Fruit fly (Drosophila melanogaster) whole organism, pupa: ENCODE data around the gene mbo.

Source experiments
- CG10348 ChIP-seq: fragments of 200-800 bp; sonication (Bioruptor generic); IDR thresholded peaks from 2 replicates; pipeline ENCODE4 v1.3.6; 2022; ENCODE audit warnings: missing biosample characterization, missing genetic modification characterization
- CG12605 ChIP-seq: fragments of 200-800 bp; sonication (Bioruptor generic); IDR thresholded peaks from 2 replicates; pipeline ENCODE4 v1.3.6; 2022; ENCODE audit warnings: missing biosample characterization, missing genetic modification characterization
- CG13204 ChIP-seq: fragments of 200-800 bp; sonication (Bioruptor generic); optimal IDR thresholded peaks from 2 replicates; lab custom pipeline; 2018; ENCODE audit warnings: missing biosample characterization, mild to moderate bottlenecking, missing genetic modification characterization, moderate library complexity
- CG14655 ChIP-seq: fragments of 200-800 bp; sonication (Bioruptor generic); optimal IDR thresholded peaks from 3 replicates; lab custom pipeline; 2017; ENCODE audit warnings: mild to moderate bottlenecking, missing biosample characterization, missing genetic modification reagents, missing genetic modification characterization
- CG15710 ChIP-seq: fragments of 200-800 bp; sonication (Bioruptor generic); optimal IDR thresholded peaks from 2 replicates; lab custom pipeline; 2018; ENCODE audit warnings: missing biosample characterization, mild to moderate bottlenecking, missing genetic modification characterization, moderate library complexity
- CG17806 ChIP-seq: fragments of 200-800 bp; sonication (Bioruptor generic); optimal IDR thresholded peaks from 2 replicates; lab custom pipeline; 2018; ENCODE audit warnings: missing biosample characterization, mild to moderate bottlenecking, missing genetic modification characterization, moderate library complexity
- CG32121 ChIP-seq: fragments of 200-800 bp; sonication (Bioruptor generic); IDR thresholded peaks from 2 replicates; pipeline ENCODE4 v1.3.6; 2022; ENCODE audit warnings: missing biosample characterization, missing genetic modification characterization
- CG34367 ChIP-seq: fragments of 200-800 bp; sonication (Bioruptor generic); optimal IDR thresholded peaks from 2 replicates; lab custom pipeline; 2018; ENCODE audit warnings: missing biosample characterization, mild to moderate bottlenecking, missing genetic modification characterization
- CG4496 ChIP-seq: fragments of 200-800 bp; sonication (Bioruptor generic); IDR thresholded peaks from 3 replicates; pipeline ENCODE4 v1.3.6; 2022; ENCODE audit warnings: missing biosample characterization, missing genetic modification characterization
- CG8159 ChIP-seq: fragments of 200-800 bp; sonication (Bioruptor generic); optimal IDR thresholded peaks from 3 replicates; lab custom pipeline; 2018; ENCODE audit warnings: missing biosample characterization, mild to moderate bottlenecking, missing genetic modification characterization, moderate library complexity
- CG8301 ChIP-seq: fragments of 200-800 bp; sonication (Bioruptor generic); optimal IDR thresholded peaks from 2 replicates; lab custom pipeline; 2018; ENCODE audit warnings: missing biosample characterization, mild to moderate bottlenecking, missing genetic modification characterization
- CG9948 ChIP-seq: fragments of 200-800 bp; sonication (Bioruptor generic); optimal IDR thresholded peaks from 2 replicates; lab custom pipeline; 2018; ENCODE audit warnings: missing biosample characterization, mild to moderate bottlenecking, missing genetic modification characterization, moderate library complexity
- D1 ChIP-seq: fragments of 200-800 bp; sonication (Bioruptor generic); optimal IDR thresholded peaks from 2 replicates; lab custom pipeline; 2018; ENCODE audit warnings: missing biosample characterization, mild to moderate bottlenecking, missing genetic modification characterization, moderate library complexity
- EcR ChIP-seq: fragments of 200-800 bp; sonication (Bioruptor generic); optimal IDR thresholded peaks from 3 replicates; lab custom pipeline; 2019; ENCODE audit warnings: missing biosample characterization, missing genetic modification characterization, mild to moderate bottlenecking, moderate library complexity, missing genetic modification reagents
- Ets98B ChIP-seq: fragments of 200-800 bp; sonication (Bioruptor generic); IDR thresholded peaks from 2 replicates; pipeline ENCODE4 v1.3.6; 2022; ENCODE audit warnings: missing biosample characterization, missing genetic modification characterization
- Pif1A ChIP-seq: fragments of 200-800 bp; sonication (Bioruptor generic); optimal IDR thresholded peaks from 3 replicates; lab custom pipeline; 2016; ENCODE audit warnings: missing biosample characterization, missing genetic modification characterization
- Pif1B ChIP-seq: fragments of 200-800 bp; sonication (Bioruptor generic); optimal IDR thresholded peaks from 3 replicates; lab custom pipeline; 2016; ENCODE audit warnings: missing biosample characterization, missing genetic modification characterization
- Snoo ChIP-seq: fragments of 200-800 bp; sonication (Bioruptor generic); optimal IDR thresholded peaks from 3 replicates; lab custom pipeline; 2017; ENCODE audit warnings: missing biosample characterization, mild to moderate bottlenecking, missing genetic modification characterization, inconsistent platforms
- fd96Ca ChIP-seq: fragments of 200-800 bp; sonication (Bioruptor generic); IDR thresholded peaks from 3 replicates; pipeline ENCODE4 v1.3.6; 2022; ENCODE audit warnings: missing biosample characterization, missing genetic modification characterization
- gl ChIP-seq: fragments of 200-800 bp; sonication (Bioruptor generic); optimal IDR thresholded peaks from 2 replicates; lab custom pipeline; 2018; ENCODE audit warnings: missing biosample characterization, mild to moderate bottlenecking, missing genetic modification characterization
- rn ChIP-seq: fragments of 200-800 bp; sonication (Bioruptor generic); IDR thresholded peaks from 2 replicates; pipeline ENCODE4 v1.3.6; 2022; ENCODE audit warnings: missing biosample characterization, missing genetic modification characterization

Gene mbo

DNA sequence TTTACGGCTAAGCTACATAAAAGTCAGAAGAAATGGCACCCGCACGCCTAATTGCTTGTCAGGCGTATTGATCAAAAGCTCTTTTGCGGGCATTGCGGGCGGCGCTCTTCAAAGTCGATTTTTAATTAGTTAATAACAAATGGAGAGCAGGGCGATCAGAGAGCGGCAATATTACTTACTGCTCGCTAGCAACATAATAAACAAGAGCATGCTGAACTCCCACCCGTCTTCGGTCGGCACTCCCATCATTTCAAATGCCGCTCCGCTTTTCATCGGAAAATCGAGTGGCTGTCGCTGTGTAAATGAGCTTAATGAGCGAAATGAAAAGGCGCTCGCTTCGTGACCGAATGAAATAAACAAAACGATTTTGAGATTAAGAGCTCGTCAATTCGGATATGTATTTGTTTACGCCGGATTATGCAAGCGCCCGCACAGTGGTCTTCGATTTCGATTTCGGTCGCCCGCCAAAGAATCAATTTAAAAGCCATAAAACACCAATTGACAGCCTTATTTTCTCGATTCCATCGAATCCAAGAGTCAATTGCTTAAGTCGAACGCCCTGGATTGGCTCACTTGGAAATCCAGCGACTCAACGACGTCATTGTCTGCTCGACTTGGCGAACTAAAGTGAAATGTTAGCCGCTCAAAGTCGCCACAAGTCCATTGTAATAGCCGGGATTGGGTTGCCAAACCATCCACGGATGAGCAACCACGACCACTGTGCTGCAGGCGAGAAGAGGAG, 25.2 kb downstream of the mbo start:
- TF ChIP-seq fd96Ca (GFP tag; lab: Robert Waterston, UW): peak; percentile 80
- no peak for TF ChIP-seq Pif1A
- no peak for TF ChIP-seq CG17806 (tag; lab: Kevin White, UChicago)
- TF ChIP-seq EcR: no peak
- no peak for TF ChIP-seq D1
- TF ChIP-seq CG9948: no peak
- peak; percentile 46 for TF ChIP-seq Ets98B (GFP tag; lab: Robert Waterston, UW)
- no peak for TF ChIP-seq CG34367
- TF ChIP-seq CG12605 (GFP tag; lab: Robert Waterston, UW): no peak
- TF ChIP-seq CG8301 (tag; lab: Kevin White, UChicago): peak; percentile 47
- peak; percentile 55 for TF ChIP-seq CG14655 (GFP tag; lab: Kevin White, UChicago)
- TF ChIP-seq CG4496: 0 out of 3 replicates have a peak, but pooled peaks have one; percentile 18
- TF ChIP-seq Pif1B (GFP tag; lab: Kevin White, UChicago): no peak
- peak; percentile 46 for TF ChIP-seq rn (GFP tag; lab: Robert Waterston, UW)
- TF ChIP-seq CG10348 (GFP tag; lab: Robert Waterston, UW): peak; percentile 52; the same call in 1 of the 2 replicates
- TF ChIP-seq Snoo (tag; lab: Kevin White, UChicago): no peak
- peak; percentile 79 for TF ChIP-seq CG32121 (GFP tag; lab: Robert Waterston, UW)
- TF ChIP-seq CG13204 (GFP tag; lab: Kevin White, UChicago): no peak
- no peak for TF ChIP-seq CG8159 (tag; lab: Kevin White, UChicago)
- no peak for TF ChIP-seq CG15710 (tag; lab: Kevin White, UChicago)
- no peak for TF ChIP-seq gl (tag; lab: Kevin White, UChicago)

DNA sequence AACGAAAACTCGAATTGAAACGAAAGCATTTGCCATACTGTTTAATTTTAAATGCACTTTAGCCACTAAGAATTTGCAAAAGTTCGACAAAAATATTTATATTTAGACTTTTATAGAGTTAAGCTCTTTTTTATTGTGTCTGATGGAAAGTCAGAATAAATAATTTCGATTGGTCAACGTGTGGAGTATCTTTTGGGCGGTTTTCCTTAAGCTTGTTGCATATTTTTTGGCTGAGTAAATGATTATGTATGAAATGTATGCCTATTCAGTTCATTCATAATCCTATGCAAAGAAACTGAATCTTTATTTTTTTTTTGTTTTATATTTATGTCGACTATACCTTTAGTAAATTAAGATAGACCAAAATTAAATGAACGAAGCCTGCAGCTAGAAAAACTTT, 26.1 kb downstream of the mbo start:
- TF ChIP-seq CG12605 (GFP tag; lab: Robert Waterston, UW) (no peak), D1 (no peak), CG34367 (no peak), EcR (no peak), gl (tag; lab: Kevin White, UChicago) (no peak), rn (GFP tag; lab: Robert Waterston, UW) (no peak), Ets98B (GFP tag; lab: Robert Waterston, UW) (no peak), Snoo (tag; lab: Kevin White, UChicago) (no peak), Pif1A (no peak)

DNA sequence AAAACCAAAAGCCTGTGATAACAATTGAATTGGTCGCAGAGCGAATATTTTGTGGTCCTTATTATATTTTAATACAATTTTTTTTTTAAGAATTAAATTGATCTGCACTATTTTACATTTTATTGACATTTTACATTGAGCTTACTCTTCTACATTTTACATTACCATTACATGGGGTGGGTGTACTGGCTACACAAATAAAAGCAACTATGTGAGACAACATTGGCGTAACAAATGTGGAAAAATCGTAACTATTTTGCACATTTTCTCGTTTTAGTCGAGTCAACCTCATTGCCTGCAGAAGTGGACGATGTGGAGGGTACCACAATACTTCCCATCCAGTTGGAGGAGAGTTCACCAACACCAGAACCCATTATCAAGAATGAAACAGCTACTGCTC, 28.3 kb downstream of the mbo start:
- no peak for TF ChIP-seq EcR
- no peak for TF ChIP-seq CG10348 (GFP tag; lab: Robert Waterston, UW)
- TF ChIP-seq D1: peak; percentile 29
- no peak for TF ChIP-seq CG8159 (tag; lab: Kevin White, UChicago)

DNA sequence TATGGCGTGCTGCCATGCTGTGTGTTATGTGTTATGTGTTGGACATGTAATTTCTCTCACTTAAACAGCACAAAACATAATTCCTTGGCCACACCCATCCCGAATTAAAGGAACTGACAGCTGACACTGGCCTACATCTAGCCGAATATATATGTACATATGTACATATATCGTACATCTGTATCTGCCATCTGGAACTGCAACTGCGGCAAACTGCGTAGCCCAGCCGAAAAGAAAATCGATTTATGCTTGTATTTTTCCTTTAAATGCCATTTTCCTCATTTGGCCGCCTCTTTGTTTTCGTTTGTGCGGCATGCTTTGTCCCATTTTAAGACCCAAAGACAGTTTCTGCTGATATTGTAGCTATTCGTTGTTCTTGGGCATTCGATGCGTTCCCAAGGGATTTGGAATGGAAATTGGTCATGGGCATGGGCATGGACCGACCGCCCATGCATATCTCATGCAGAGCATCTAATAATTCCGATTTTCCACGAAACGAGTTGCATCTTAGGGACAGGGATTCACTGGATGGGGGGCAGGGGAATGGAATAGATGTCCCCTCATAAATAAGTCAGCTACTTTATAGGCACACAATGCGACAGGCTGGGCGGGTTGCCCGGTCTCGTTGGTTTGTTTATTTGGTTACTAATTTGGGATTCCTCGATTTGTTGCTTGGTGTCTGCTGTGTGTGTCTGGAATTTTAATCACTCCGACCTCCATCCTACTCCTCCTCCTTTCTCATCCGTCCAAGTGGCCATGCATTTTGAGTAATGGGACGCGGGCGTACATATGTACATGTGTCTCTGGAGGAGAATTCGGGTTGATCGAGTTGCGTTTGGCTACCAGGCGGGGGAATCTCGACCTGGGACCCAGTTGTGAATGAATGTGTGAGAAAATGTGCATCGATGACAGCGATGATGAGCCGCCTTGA, 29.5 kb downstream of the mbo start:
- no peak for TF ChIP-seq CG4496
- no peak for TF ChIP-seq CG14655 (GFP tag; lab: Kevin White, UChicago)
- TF ChIP-seq D1: no peak
- no peak for TF ChIP-seq Ets98B (GFP tag; lab: Robert Waterston, UW)
- no peak for TF ChIP-seq EcR
- TF ChIP-seq CG8301 (tag; lab: Kevin White, UChicago): no peak
- TF ChIP-seq fd96Ca (GFP tag; lab: Robert Waterston, UW): no peak
- TF ChIP-seq CG9948: no peak
- TF ChIP-seq CG10348 (GFP tag; lab: Robert Waterston, UW): no peak
- TF ChIP-seq CG15710 (tag; lab: Kevin White, UChicago): no peak
- TF ChIP-seq CG34367: no peak
- TF ChIP-seq, all 21 proteins: peak for 0

DNA sequence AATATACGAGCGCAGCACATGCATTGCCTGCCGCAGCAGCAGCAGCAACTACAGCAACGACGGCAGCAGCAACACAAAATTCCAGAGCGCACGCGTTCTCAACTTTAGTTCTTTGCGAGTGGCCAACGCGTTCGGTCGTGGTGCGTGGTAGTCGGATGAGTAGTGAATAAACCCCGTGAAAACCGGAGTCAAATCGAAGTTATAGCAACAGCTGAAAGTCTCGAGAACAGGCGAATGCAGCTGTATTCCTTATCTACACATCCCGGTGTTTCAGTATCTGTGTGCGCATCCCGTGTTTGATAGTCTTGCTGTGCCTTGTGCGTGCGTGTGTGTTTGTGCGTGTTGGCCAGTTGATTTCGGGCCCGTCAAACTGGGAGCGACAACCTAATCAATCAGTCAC, 30.9 kb downstream of the mbo start, which contains the start of gene Dtg:
Dtg (plus strand) TSS at position 105 of the 400 bp plus-strand sequence.
- TF ChIP-seq Pif1B (GFP tag; lab: Kevin White, UChicago) (no peak), CG8159 (tag; lab: Kevin White, UChicago) (no peak), Ets98B (GFP tag; lab: Robert Waterston, UW) (0 out of 2 replicates have a peak, but pooled peaks have one; percentile 11), EcR (peak; percentile 66), CG17806 (tag; lab: Kevin White, UChicago) (no peak), CG12605 (GFP tag; lab: Robert Waterston, UW) (0 out of 2 replicates have a peak, but pooled peaks have one; percentile 24), CG4496 (peak; percentile 50; the same call in 1 of the 3 replicates), Snoo (tag; lab: Kevin White, UChicago) (no peak)

DNA sequence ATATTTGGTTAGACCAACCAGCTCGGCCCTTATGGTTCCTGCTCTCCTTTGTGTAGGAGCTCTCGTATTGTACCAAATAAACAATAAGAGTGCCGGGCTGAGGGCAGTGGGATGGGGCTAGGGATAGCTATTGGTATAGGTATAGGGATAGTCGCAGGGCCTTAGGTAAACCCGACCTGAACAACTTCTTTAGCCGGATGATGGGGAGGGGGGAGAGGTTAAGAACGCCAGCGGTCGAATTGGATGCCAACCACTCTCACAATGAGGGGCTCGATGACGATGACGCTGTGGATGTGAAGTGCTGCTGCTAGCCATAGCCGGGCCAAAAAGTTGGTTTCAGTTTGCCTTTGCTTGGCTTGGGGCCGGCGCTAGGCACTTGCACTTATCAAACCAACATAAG, 31.5 kb downstream of the mbo start:
- TF ChIP-seq fd96Ca (GFP tag; lab: Robert Waterston, UW): 0 out of 3 replicates have a peak, but pooled peaks have one; percentile 26
- no peak for TF ChIP-seq CG9948
- TF ChIP-seq, all 21 proteins: peak for 1
